Fruit fly (Drosophila melanogaster) whole organism, embryonic: ENCODE data around the gene CkIIalpha-i3.

ENCODE experiments used
- CG10543 ChIP-seq: fragments of 200-800 bp; sonication (Bioruptor generic); optimal IDR thresholded peaks from 3 replicates; lab custom pipeline; 2017; ENCODE audit warnings: missing biosample characterization, mild to moderate bottlenecking, missing genetic modification characterization, moderate library complexity
- CG6683 ChIP-seq: fragments of 200-800 bp; sonication (Bioruptor generic); optimal IDR thresholded peaks from 2 replicates; lab custom pipeline; 2017; ENCODE audit warnings: missing biosample characterization, mild to moderate bottlenecking, missing genetic modification characterization, missing genetic modification reagents
- CG7357 ChIP-seq: fragments of 200-800 bp; sonication (Bioruptor generic); IDR thresholded peaks from 3 replicates; pipeline ENCODE4 v1.3.6; 2022; ENCODE audit warnings: missing biosample characterization, missing genetic modification characterization
- Mad ChIP-seq: fragments of 200-800 bp; sonication (Bioruptor generic); optimal IDR thresholded peaks from 2 replicates; lab custom pipeline; 2016; ENCODE audit warnings: missing biosample characterization, missing genetic modification characterization
- cad ChIP-seq: fragments of >200 bp; optimal IDR thresholded peaks from 2 replicates; lab custom pipeline; 2017; ENCODE audit warnings: missing biosample characterization, missing genetic modification characterization
- exex ChIP-seq: fragments of 200-800 bp; sonication (Bioruptor generic); optimal IDR thresholded peaks from 4 replicates; lab custom pipeline; 2018; ENCODE audit warnings: missing biosample characterization, mild to moderate bottlenecking, missing genetic modification characterization, moderate library complexity

DNA sequence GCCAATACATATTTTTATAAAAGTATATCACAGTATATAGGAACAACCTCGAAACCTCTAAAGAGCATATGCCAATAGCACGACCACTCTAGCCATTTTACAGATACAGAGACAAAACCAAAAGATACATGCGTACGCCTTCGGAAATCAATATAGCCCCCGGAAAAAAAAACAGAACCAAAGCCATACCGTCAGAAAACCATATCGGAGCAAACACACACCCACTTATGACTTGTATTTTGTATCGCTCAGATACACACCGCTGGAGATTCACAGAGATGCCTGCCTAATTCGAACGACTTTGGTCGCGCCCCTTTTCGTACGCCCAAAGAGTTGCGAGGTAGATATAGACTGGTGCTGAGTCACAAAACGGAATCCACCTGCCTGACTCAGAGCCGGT lies 14.9 kb downstream of the CkIIalpha-i3 start:
- TF ChIP-seq Mad (GFP tag; lab: Kevin White, UChicago): no peak
- no peak for TF ChIP-seq CG6683
- no peak for TF ChIP-seq CG10543 (GFP tag; lab: Kevin White, UChicago)
- TF ChIP-seq CG7357 (GFP tag; lab: Robert Waterston, UW): no peak
- TF ChIP-seq exex: no peak
- no peak for TF ChIP-seq cad (GFP tag; lab: Kevin White, UChicago)
